Worm (Caenorhabditis elegans): ENCODE data around the gene kvs-1.

ce11 chrX:7725615-7726014, 18.7 kb upstream of the kvs-1 start, which contains the start of gene spp-14:
- TF ChIP-seq ztf-29 (GFP tag; IDR thresholded peaks at IDR 0.05) (no peak), cog-1 (tag; optimal IDR thresholded peaks at IDR 0.05) (no peak), klf-2 (GFP tag; conservative IDR thresholded peaks at IDR 0.05) (no peak), T22C8.4 (GFP tag; IDR thresholded peaks at IDR 0.05) (no peak)

Data from whole organism, midembryonic.